Worm (Caenorhabditis elegans) whole organism, L2 larva: ENCODE results near the gene rpoa-1.
A peak's percentile ranks its signal among the peaks of the same experiment; 100 is the strongest.

ENCODE experiments used
- blmp-1 ChIP-seq: sonication (generic microtip); optimal IDR thresholded peaks from 2 replicates; lab custom pipeline; 2017; ENCODE audit warnings: missing genetic modification characterization, mild to moderate bottlenecking, missing compliant biosample characterization, antibody characterized with exemption, moderate library complexity; ENCODE audit not compliant: insufficient read depth
- fos-1 ChIP-seq: fragments of 150-350 bp; optimal IDR thresholded peaks from 2 replicates; lab custom pipeline; 2014; ENCODE audit warnings: missing biosample characterization, missing genetic modification characterization
- nhr-11 ChIP-seq: fragments of 150-350 bp; optimal IDR thresholded peaks from 2 replicates; lab custom pipeline; 2014; ENCODE audit warnings: missing biosample characterization, missing genetic modification characterization
- zag-1 ChIP-seq: fragments of 150-350 bp; optimal IDR thresholded peaks from 2 replicates; lab custom pipeline; 2014; ENCODE audit warnings: missing biosample characterization, missing genetic modification characterization
- ztf-11 ChIP-seq: sonication (generic microtip); optimal IDR thresholded peaks from 2 replicates; lab custom pipeline; 2017; ENCODE audit warnings: missing biosample characterization, missing genetic modification characterization

ce11 chrII:13736906-13737305 is 42.3 kb upstream of the rpoa-1 start:
- TF ChIP-seq ztf-11 (tag; lab: Kevin White, UChicago) (no peak), nhr-11 (no peak), blmp-1 (tag; lab: Kevin White, UChicago) (no peak), fos-1 (tag; lab: Kevin White, UChicago) (peak; percentile 22), zag-1 (tag; lab: Kevin White, UChicago) (no peak)
